Fruit fly (Drosophila melanogaster): ENCODE measurements around the gene mRpS9.

mRpS9 gene

DNA sequence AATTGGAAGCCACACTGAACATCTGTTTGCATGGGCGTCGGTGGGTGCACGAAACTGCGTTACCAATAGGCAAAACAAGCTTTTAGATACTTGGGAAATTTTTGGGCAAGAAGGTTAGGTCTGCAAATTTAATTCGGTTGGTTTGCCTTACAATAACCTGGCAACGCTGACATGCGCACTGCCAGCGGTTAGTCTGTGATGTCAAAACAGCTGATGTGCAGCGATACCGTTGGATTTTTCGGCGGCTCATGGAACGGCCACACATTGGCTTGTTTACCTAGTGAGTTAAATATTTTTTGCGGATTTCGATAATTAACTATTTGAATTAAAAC is 15.6 kb downstream of the mRpS9 start, which contains the start of gene ArgRS-m (continued):
- peak; percentile 69 for TF ChIP-seq eg (GFP tag; IDR thresholded peaks at IDR 0.05)
- TF ChIP-seq dac (GFP tag; optimal IDR thresholded peaks at IDR 0.05) = peak; percentile 19
- TF ChIP-seq Eip78C (GFP tag) = peak; percentile 79
- peak; percentile 30 for TF ChIP-seq CG3032 (tag; optimal IDR thresholded peaks at IDR 0.05)
- TF ChIP-seq Eip93F (GFP tag; optimal IDR thresholded peaks at IDR 0.05) = no peak
- TF ChIP-seq CG3919 (GFP tag; optimal IDR thresholded peaks at IDR 0.05) = peak; percentile 61
- peak; percentile 79 for TF ChIP-seq Hr4 (GFP tag; optimal IDR thresholded peaks at IDR 0.05)
- TF ChIP-seq fd85E (GFP tag; optimal IDR thresholded peaks at IDR 0.05) = no peak
- peak; percentile 59 for TF ChIP-seq achi (GFP tag; optimal IDR thresholded peaks at IDR 0.05)
- TF ChIP-seq net (GFP tag; optimal IDR thresholded peaks at IDR 0.05) = peak; percentile 48
- no peak for TF ChIP-seq CG6276 (GFP tag; optimal IDR thresholded peaks at IDR 0.05)
- TF ChIP-seq fd59A (GFP tag; optimal IDR thresholded peaks at IDR 0.05) = no peak

DNA sequence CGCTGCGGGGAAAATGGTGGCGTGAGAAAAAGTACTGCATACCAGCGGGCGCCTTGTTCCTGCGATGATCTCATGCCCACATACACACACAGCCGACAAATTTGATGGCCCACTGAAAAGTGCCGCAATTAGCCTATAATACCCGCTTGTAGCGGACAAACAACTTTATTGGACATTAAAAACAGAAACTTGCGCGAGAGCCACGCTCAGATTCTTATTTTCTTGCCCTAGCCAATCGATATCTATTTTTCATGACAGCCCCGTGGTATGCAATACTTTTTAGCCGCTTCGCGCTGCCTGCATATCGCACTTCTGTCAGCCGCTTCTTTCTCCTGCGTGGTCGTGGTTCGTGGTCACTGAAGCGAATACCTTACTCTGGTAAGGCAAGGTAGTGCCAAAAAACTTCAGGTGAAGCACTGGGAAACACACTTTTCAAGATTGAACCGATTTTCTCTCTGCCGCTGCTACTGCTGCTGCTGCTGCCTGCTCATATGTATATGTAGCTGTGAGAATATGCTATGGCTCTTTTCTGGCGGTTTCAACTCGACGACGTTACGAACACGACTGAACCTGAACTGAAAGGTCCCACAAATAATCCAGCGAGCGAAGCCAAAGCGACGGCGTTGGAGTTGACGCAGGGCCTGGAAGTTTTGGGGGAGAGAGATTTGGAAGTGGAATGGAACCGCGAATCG is 16.2 kb downstream of the mRpS9 start, which contains the start of gene CG17816:
TSS of gene CG17816 (minus strand) at position 567 of the 692 bp plus-strand sequence.
- TF ChIP-seq Sox102F (GFP tag; optimal IDR thresholded peaks at IDR 0.05) (peak; percentile 38), fd59A (GFP tag; optimal IDR thresholded peaks at IDR 0.05) (no peak), svp (GFP tag) (peak; percentile 96), Eip78C (GFP tag) (peak; percentile 82), ss (GFP tag; optimal IDR thresholded peaks at IDR 0.05) (peak in 1 of 2 experiments; percentile 2), fkh (GFP tag; optimal IDR thresholded peaks at IDR 0.05) (no peak), acj6 (GFP tag; optimal IDR thresholded peaks at IDR 0.05) (no peak), topi (GFP tag; optimal IDR thresholded peaks at IDR 0.05) (no peak), CG6854 (GFP tag; optimal IDR thresholded peaks at IDR 0.05) (peak; percentile 38), Sox15 (GFP tag; optimal IDR thresholded peaks at IDR 0.05) (no peak), Met (GFP tag; optimal IDR thresholded peaks at IDR 0.05) (no peak), esn (GFP tag; optimal IDR thresholded peaks at IDR 0.05) (no peak), vri (GFP tag; optimal IDR thresholded peaks at IDR 0.05) (no peak)

DNA sequence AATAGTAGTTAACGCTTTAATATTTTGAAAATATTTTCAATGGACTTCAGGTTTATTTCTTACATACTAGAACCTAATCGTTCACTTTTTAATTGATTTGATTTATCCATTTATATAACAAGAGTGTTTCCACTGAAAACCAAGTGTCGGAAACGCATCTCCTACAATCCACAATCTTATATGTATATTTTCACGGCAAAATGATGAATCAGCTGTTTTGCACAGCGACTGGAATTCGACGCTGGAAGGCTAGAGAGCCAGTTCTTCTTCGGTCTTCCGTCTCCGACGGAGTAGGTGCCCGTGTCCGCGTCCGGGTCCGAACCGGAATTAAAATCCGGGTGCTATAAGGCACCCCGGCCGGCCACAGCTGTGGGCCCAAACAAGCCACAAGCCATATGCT is 18.0 kb downstream of the mRpS9 start:
- TF ChIP-seq Smox (GFP tag; optimal IDR thresholded peaks at IDR 0.05) (no peak), Eip78C (GFP tag) (peak; percentile 22)
